Fruit fly (Drosophila melanogaster): ENCODE data around the gene Prp16.

- TF ChIP-seq Clk (GFP tag; optimal IDR thresholded peaks at IDR 0.05) (no peak), bab1 (GFP tag; optimal IDR thresholded peaks at IDR 0.05) (no peak), kay (GFP tag; ENCODE audit: borderline replicate concordance) (peak; percentile 42), CG33017 (tag; optimal IDR thresholded peaks at IDR 0.05) (no peak), CG12768 (GFP tag; optimal IDR thresholded peaks at IDR 0.05) (no peak), CG7101 (tag; optimal IDR thresholded peaks at IDR 0.05) (no peak), cic (GFP tag; optimal IDR thresholded peaks at IDR 0.05) (no peak), CG11617 (GFP tag; optimal IDR thresholded peaks at IDR 0.05) (no peak), toe (GFP tag; optimal IDR thresholded peaks at IDR 0.05) (no peak), tj (GFP tag; optimal IDR thresholded peaks at IDR 0.05) (no peak)
Measured at dm6 chrX:14212147-14212792, 11.1 kb downstream of the Prp16 start.

All from whole organism, adult.